Worm (Caenorhabditis elegans) whole organism, late embryonic: Measurements from ENCODE around the gene ect-2.

ENCODE experiments used
- ahr-1 ChIP-seq: sonication (generic microtip); optimal IDR thresholded peaks from 2 replicates; lab custom pipeline; 2016; ENCODE audit warnings: missing genetic modification characterization, missing compliant biosample characterization
- ama-1 ChIP-seq: fragments of 150-350 bp; optimal IDR thresholded peaks from 2 replicates; lab custom pipeline; 2014
- nhr-11 ChIP-seq: fragments of 150-350 bp; optimal IDR thresholded peaks from 2 replicates; lab custom pipeline; 2014; ENCODE audit warnings: missing biosample characterization, missing genetic modification characterization
- pha-4 ChIP-seq: fragments of 150-350 bp; optimal IDR thresholded peaks from 2 replicates; lab custom pipeline; 2018; ENCODE audit warnings: missing biosample characterization, missing genetic modification reagents, missing genetic modification characterization
- pqm-1 ChIP-seq: sonication (generic microtip); optimal IDR thresholded peaks from 2 replicates; lab custom pipeline; 2016; ENCODE audit warnings: missing genetic modification characterization, missing compliant biosample characterization

- TF ChIP-seq pha-4 (tag; lab: Kevin White, UChicago) (no peak), ama-1 (no peak), pqm-1 (tag; lab: Kevin White, UChicago) (no peak), ahr-1 (tag; lab: Kevin White, UChicago) (no peak), nhr-11 (tag; lab: Kevin White, UChicago) (no peak)
Measured at ce11 chrII:10744801-10745200, 39.0 kb downstream of the ect-2 start.
